Worm (Caenorhabditis elegans): ENCODE data around the gene sri-62.
A peak's percentile ranks its signal among the peaks of the same experiment; 100 is the strongest.

sri-62 gene

ce11 chrII:2734266-2734665 is 36.0 kb upstream of the sri-62 start:
- peak; percentile 82 for TF ChIP-seq dve-1 (tag; optimal IDR thresholded peaks at IDR 0.05)
- TF ChIP-seq ceh-48 (tag; optimal IDR thresholded peaks at IDR 0.05): no peak

- TF ChIP-seq unc-42 (tag; optimal IDR thresholded peaks at IDR 0.05) (peak; percentile 34), madf-2 (tag; optimal IDR thresholded peaks at IDR 0.05) (no peak)
Observed at ce11 chrII:2730647-2731046, 32.4 kb upstream of the sri-62 start.

- TF ChIP-seq tbx-2 (tag; optimal IDR thresholded peaks at IDR 0.05) (no peak), unc-55 (GFP tag; optimal IDR thresholded peaks at IDR 0.05) (peak; percentile 52)
Observed at ce11 chrII:2726774-2727173, 28.5 kb upstream of the sri-62 start.

- TF ChIP-seq hlh-13 (GFP tag; optimal IDR thresholded peaks at IDR 0.05): no peak
- no peak for TF ChIP-seq nhr-232 (tag; optimal IDR thresholded peaks at IDR 0.05)
- no peak for TF ChIP-seq Y22D7AL.16 (tag; optimal IDR thresholded peaks at IDR 0.05)
- no peak for TF ChIP-seq odd-2 (tag; optimal IDR thresholded peaks at IDR 0.05)
- no peak for TF ChIP-seq syd-9 (tag; optimal IDR thresholded peaks at IDR 0.05)
- no peak for TF ChIP-seq rnt-1 (tag; optimal IDR thresholded peaks at IDR 0.05)
- TF ChIP-seq ceh-18 (tag; optimal IDR thresholded peaks at IDR 0.05): no peak
- TF ChIP-seq fax-1 (tag; optimal IDR thresholded peaks at IDR 0.05): no peak
- TF ChIP-seq C08G9.2 (tag; optimal IDR thresholded peaks at IDR 0.05): no peak
- no peak for TF ChIP-seq ceh-45 (GFP tag; IDR thresholded peaks at IDR 0.05)
- no peak for TF ChIP-seq ets-4 (tag; optimal IDR thresholded peaks at IDR 0.05)
- TF ChIP-seq unc-42 (tag; optimal IDR thresholded peaks at IDR 0.05): no peak
- TF ChIP-seq ceh-2 (tag; optimal IDR thresholded peaks at IDR 0.05): no peak
- no peak for TF ChIP-seq pqm-1 (tag; optimal IDR thresholded peaks at IDR 0.05)
- no peak for TF ChIP-seq ztf-16 (tag; optimal IDR thresholded peaks at IDR 0.05)
- TF ChIP-seq pha-2 (tag; optimal IDR thresholded peaks at IDR 0.05): no peak
- TF ChIP-seq K09A11.1 (tag; optimal IDR thresholded peaks at IDR 0.05; ENCODE audit: insufficient read depth): no peak
- no peak for TF ChIP-seq nhr-11 (tag; optimal IDR thresholded peaks at IDR 0.05)
- no peak for TF ChIP-seq npax-4 (tag; optimal IDR thresholded peaks at IDR 0.05)
- no peak for TF ChIP-seq ceh-48 (tag; optimal IDR thresholded peaks at IDR 0.05)
Observed at ce11 chrII:2725561-2725960, 27.3 kb upstream of the sri-62 start, which contains the start of the genes T05A8.11 and nep-2. Gene T05A8.11, minus strand, starts transcription at chrII:2725661. Gene nep-2, minus strand, starts transcription at chrII:2725752.

- no peak for TF ChIP-seq lim-6 (tag; optimal IDR thresholded peaks at IDR 0.05)
- TF ChIP-seq C08G9.2 (tag; optimal IDR thresholded peaks at IDR 0.05): no peak
- TF ChIP-seq hlh-30 (tag; optimal IDR thresholded peaks at IDR 0.05; ENCODE audit: insufficient read depth): no peak
- TF ChIP-seq syd-9 (tag; optimal IDR thresholded peaks at IDR 0.05): no peak
- TF ChIP-seq pros-1 (tag; optimal IDR thresholded peaks at IDR 0.05): no peak
- no peak for TF ChIP-seq hlh-8 (tag; optimal IDR thresholded peaks at IDR 0.05)
- no peak for TF ChIP-seq elt-4 (tag; optimal IDR thresholded peaks at IDR 0.05)
Observed at ce11 chrII:2721992-2722391, 23.7 kb upstream of the sri-62 start.

ce11 chrII:2719212-2719611 is 20.9 kb upstream of the sri-62 start:
- TF ChIP-seq ceh-48 (tag; optimal IDR thresholded peaks at IDR 0.05) (no peak), tbx-7 (tag; optimal IDR thresholded peaks at IDR 0.05) (no peak), pros-1 (tag; optimal IDR thresholded peaks at IDR 0.05) (no peak), ceh-31 (tag; optimal IDR thresholded peaks at IDR 0.05) (no peak), dmd-4 (tag; optimal IDR thresholded peaks at IDR 0.05; ENCODE audit: borderline replicate concordance) (no peak), eyg-1 (tag; optimal IDR thresholded peaks at IDR 0.05) (no peak), ref-2 (tag; optimal IDR thresholded peaks at IDR 0.05) (no peak), hlh-6 (tag; optimal IDR thresholded peaks at IDR 0.05) (no peak), nfya-1 (tag; optimal IDR thresholded peaks at IDR 0.05) (no peak), nhr-11 (tag; optimal IDR thresholded peaks at IDR 0.05) (no peak), C08G9.2 (tag; optimal IDR thresholded peaks at IDR 0.05) (no peak), unc-86 (tag; optimal IDR thresholded peaks at IDR 0.05) (no peak)
